Fruit fly (Drosophila melanogaster) whole organism, embryonic: Measurements from ENCODE around the gene Neurl4.

Source experiments
- B-H2 ChIP-seq: fragments of 200-800 bp; sonication (Bioruptor generic); optimal IDR thresholded peaks from 2 replicates; lab custom pipeline; 2018; ENCODE audit warnings: missing biosample characterization, mild to moderate bottlenecking, missing genetic modification characterization
- CG10366 ChIP-seq: fragments of 200-800 bp; sonication (Bioruptor generic); IDR thresholded peaks from 2 replicates; pipeline ENCODE4 v1.3.6; 2022; ENCODE audit warnings: missing biosample characterization, missing genetic modification characterization
- CG10654 ChIP-seq: fragments of 200-800 bp; sonication (Bioruptor generic); optimal IDR thresholded peaks from 2 replicates; lab custom pipeline; 2016; ENCODE audit warnings: missing biosample characterization, missing genetic modification characterization
- CG10959 ChIP-seq: fragments of 200-800 bp; sonication (Bioruptor generic); IDR thresholded peaks from 2 replicates; pipeline ENCODE4 v1.3.6; 2022; ENCODE audit warnings: missing biosample characterization, missing genetic modification characterization
- CG12769 ChIP-seq: fragments of 200-800 bp; sonication (Bioruptor generic); optimal IDR thresholded peaks from 2 replicates; lab custom pipeline; 2019; ENCODE audit warnings: missing biosample characterization, mild to moderate bottlenecking, missing genetic modification characterization, moderate library complexity
- CG13123 ChIP-seq: fragments of 200-800 bp; sonication (Bioruptor generic); optimal IDR thresholded peaks from 2 replicates; lab custom pipeline; 2016; ENCODE audit warnings: missing biosample characterization, missing genetic modification characterization
- CG13894 ChIP-seq: fragments of 200-800 bp; sonication (Bioruptor generic); optimal IDR thresholded peaks from 3 replicates; lab custom pipeline; 2018; ENCODE audit warnings: missing biosample characterization, mild to moderate bottlenecking, missing genetic modification characterization, moderate library complexity
- CG15479 ChIP-seq: fragments of 200-800 bp; sonication (Bioruptor generic); optimal IDR thresholded peaks from 3 replicates; lab custom pipeline; 2019; ENCODE audit warnings: missing biosample characterization, mild to moderate bottlenecking, missing genetic modification characterization, moderate library complexity
- CG17361 ChIP-seq: fragments of 200-800 bp; sonication (Bioruptor generic); IDR thresholded peaks from 3 replicates; pipeline ENCODE4 v1.3.6; 2022; ENCODE audit warnings: missing biosample characterization, missing genetic modification characterization
- CG2889 ChIP-seq: fragments of 200-800 bp; sonication (Bioruptor generic); IDR thresholded peaks from 3 replicates; pipeline ENCODE4 v1.3.6; 2022; ENCODE audit warnings: missing biosample characterization, missing genetic modification characterization
- CG33213 ChIP-seq: fragments of 200-800 bp; sonication (Bioruptor generic); optimal IDR thresholded peaks from 3 replicates; lab custom pipeline; 2016; ENCODE audit warnings: missing biosample characterization, missing genetic modification characterization
- CG4282 ChIP-seq: fragments of 200-800 bp; sonication (Bioruptor generic); optimal IDR thresholded peaks from 2 replicates; lab custom pipeline; 2016; ENCODE audit warnings: missing biosample characterization, missing genetic modification characterization
- CG5180 ChIP-seq: fragments of 200-800 bp; sonication (Bioruptor generic); optimal IDR thresholded peaks from 3 replicates; lab custom pipeline; 2017; ENCODE audit warnings: missing biosample characterization, missing genetic modification characterization, mild to moderate bottlenecking, moderate library complexity, missing genetic modification reagents
- CG6272 ChIP-seq: fragments of 200-800 bp; sonication (Bioruptor generic); IDR thresholded peaks from 2 replicates; pipeline ENCODE4 v1.3.6; 2022; ENCODE audit warnings: missing biosample characterization, missing genetic modification characterization
- CG7745 ChIP-seq: fragments of 200-800 bp; sonication (Bioruptor generic); optimal IDR thresholded peaks from 2 replicates; lab custom pipeline; 2018; ENCODE audit warnings: missing biosample characterization, mild to moderate bottlenecking, missing genetic modification characterization, moderate library complexity
- CG8089 ChIP-seq: fragments of 200-800 bp; sonication (Bioruptor generic); optimal IDR thresholded peaks from 3 replicates; lab custom pipeline; 2016; ENCODE audit warnings: missing biosample characterization, missing genetic modification characterization
- CG8281 ChIP-seq: fragments of 200-800 bp; sonication (Bioruptor generic); optimal IDR thresholded peaks from 2 replicates; lab custom pipeline; 2018; ENCODE audit warnings: missing biosample characterization, mild to moderate bottlenecking, missing genetic modification characterization, moderate library complexity
- CG9932 ChIP-seq: fragments of 200-800 bp; sonication (Bioruptor generic); IDR thresholded peaks from 2 replicates; pipeline ENCODE4 v1.3.6; 2022; ENCODE audit warnings: missing biosample characterization, missing genetic modification characterization
- Deaf1 ChIP-seq: fragments of 200-800 bp; optimal IDR thresholded peaks from 3 replicates; lab custom pipeline; 2019; ENCODE audit warnings: missing biosample characterization, mild to moderate bottlenecking, missing genetic modification characterization, moderate library complexity
- Dll ChIP-seq: fragments of 200-800 bp; sonication (Bioruptor generic); IDR thresholded peaks from 4 replicates; pipeline ENCODE4 v1.3.6; 2022; ENCODE audit warnings: missing biosample characterization, missing genetic modification characterization; ENCODE audit not compliant: partially characterized antibody
- Eip74EF ChIP-seq, 2 experiments: fragments of 200-800 bp in 1 of 2; fragments of >200 bp in 1 of 2; sonication (Bioruptor generic) in 1 of 2; optimal IDR thresholded peaks; 2 replicates each; lab custom pipeline; 2017 to 2019; ENCODE audit warnings: missing biosample characterization in 2 of 2, missing genetic modification characterization in 2 of 2, mild to moderate bottlenecking in 1 of 2, moderate library complexity in 1 of 2
- H15 ChIP-seq: fragments of 200-800 bp; sonication (Bioruptor generic); IDR thresholded peaks from 3 replicates; pipeline ENCODE4 v1.3.6; 2022; ENCODE audit warnings: missing biosample characterization, missing genetic modification characterization
- HHEX ChIP-seq: fragments of 200-800 bp; sonication (Bioruptor generic); optimal IDR thresholded peaks from 3 replicates; lab custom pipeline; 2017; ENCODE audit warnings: missing biosample characterization, mild to moderate bottlenecking, missing genetic modification characterization, missing genetic modification reagents
- Jarid2 ChIP-seq: fragments of 200-800 bp; sonication (Bioruptor generic); optimal IDR thresholded peaks from 3 replicates; lab custom pipeline; 2017; ENCODE audit warnings: mild to moderate bottlenecking, missing biosample characterization, missing genetic modification reagents, missing genetic modification characterization
- Rfx ChIP-seq: fragments of 200-800 bp; sonication (Bioruptor generic); IDR thresholded peaks from 2 replicates; pipeline ENCODE4 v1.3.6; 2022; ENCODE audit warnings: missing biosample characterization, missing genetic modification characterization
- Trl ChIP-seq, 3 experiments: fragments of >200 bp in 2 of 3; fragments of 200-800 bp in 1 of 3; sonication (Bioruptor generic) in 1 of 3; optimal IDR thresholded peaks; 2 replicates in 1 of 3; 3 replicates in 2 of 3; lab custom pipeline; 2016 to 2017; ENCODE audit warnings: missing biosample characterization in 1 of 3, missing genetic modification characterization in 1 of 3
- Vsx1 ChIP-seq: fragments of 200-800 bp; sonication (Bioruptor generic); optimal IDR thresholded peaks from 2 replicates; lab custom pipeline; 2017; ENCODE audit warnings: missing biosample characterization, mild to moderate bottlenecking, missing genetic modification characterization, missing genetic modification reagents
- Xbp1 ChIP-seq: fragments of 200-800 bp; sonication (Bioruptor generic); optimal IDR thresholded peaks from 3 replicates; lab custom pipeline; 2016; ENCODE audit warnings: missing biosample characterization, mild to moderate bottlenecking, missing genetic modification characterization
- bab2 ChIP-seq: fragments of 200-800 bp; sonication (Bioruptor generic); optimal IDR thresholded peaks from 2 replicates; lab custom pipeline; 2016; ENCODE audit warnings: missing biosample characterization, missing genetic modification characterization
- btn ChIP-seq: fragments of 200-800 bp; sonication (Bioruptor generic); optimal IDR thresholded peaks from 2 replicates; lab custom pipeline; 2016; ENCODE audit warnings: missing biosample characterization, missing genetic modification characterization
- crc ChIP-seq: fragments of 200-800 bp; sonication (Bioruptor generic); optimal IDR thresholded peaks from 2 replicates; lab custom pipeline; 2016; ENCODE audit warnings: missing biosample characterization, missing genetic modification characterization
- fru ChIP-seq: fragments of >200 bp; optimal IDR thresholded peaks from 2 replicates; lab custom pipeline; 2017
- ftz-f1 ChIP-seq: fragments of 200-800 bp; sonication (Bioruptor generic); optimal IDR thresholded peaks from 2 replicates; lab custom pipeline; 2016; ENCODE audit warnings: missing biosample characterization, missing genetic modification characterization
- gro ChIP-seq: fragments of 200-800 bp; sonication (Bioruptor generic); optimal IDR thresholded peaks from 2 replicates; lab custom pipeline; 2016; ENCODE audit warnings: missing biosample characterization, missing genetic modification characterization
- kah ChIP-seq: fragments of 200-800 bp; sonication (Bioruptor generic); optimal IDR thresholded peaks from 2 replicates; lab custom pipeline; 2018; ENCODE audit warnings: missing biosample characterization, mild to moderate bottlenecking, missing genetic modification characterization
- lbe ChIP-seq: fragments of 200-800 bp; sonication (Bioruptor generic); optimal IDR thresholded peaks from 2 replicates; lab custom pipeline; 2016; ENCODE audit warnings: missing biosample characterization, mild to moderate bottlenecking, missing genetic modification characterization
- luna ChIP-seq: fragments of 200-800 bp; sonication (Bioruptor generic); optimal IDR thresholded peaks from 2 replicates; lab custom pipeline; 2016; ENCODE audit warnings: missing biosample characterization, missing genetic modification characterization
- nmo ChIP-seq: fragments of 200-800 bp; sonication (Bioruptor generic); optimal IDR thresholded peaks from 2 replicates; lab custom pipeline; 2018; ENCODE audit warnings: missing biosample characterization, mild to moderate bottlenecking, missing genetic modification characterization, moderate library complexity
- org-1 ChIP-seq: fragments of 200-800 bp; sonication (Bioruptor generic); optimal IDR thresholded peaks from 2 replicates; lab custom pipeline; 2017; ENCODE audit warnings: missing biosample characterization, missing genetic modification characterization
- otp ChIP-seq: fragments of 200-800 bp; sonication (Bioruptor generic); IDR thresholded peaks from 3 replicates; pipeline ENCODE4, ENCODE4 v1.3.6; 2022; ENCODE audit warnings: missing biosample characterization, missing genetic modification characterization
- p53 ChIP-seq: fragments of 200-800 bp; sonication (Bioruptor generic); optimal IDR thresholded peaks from 2 replicates; lab custom pipeline; 2016; ENCODE audit warnings: missing biosample characterization, missing genetic modification characterization
- pros ChIP-seq: fragments of 200-800 bp; sonication (Bioruptor generic); optimal IDR thresholded peaks from 3 replicates; lab custom pipeline; 2019; ENCODE audit warnings: missing biosample characterization, mild to moderate bottlenecking, missing genetic modification characterization, moderate library complexity
- sd ChIP-seq: fragments of 200-800 bp; sonication (Bioruptor generic); optimal IDR thresholded peaks from 3 replicates; lab custom pipeline; 2018; ENCODE audit warnings: missing biosample characterization, mild to moderate bottlenecking, missing genetic modification characterization, moderate library complexity
- tgo ChIP-seq: fragments of 200-800 bp; sonication (Bioruptor generic); IDR thresholded peaks from 3 replicates; pipeline ENCODE4 v1.3.6; 2022; ENCODE audit warnings: missing biosample characterization, missing genetic modification characterization
- toy ChIP-seq: fragments of 200-800 bp; sonication (Bioruptor generic); IDR thresholded peaks from 2 replicates; pipeline ENCODE4 v1.3.6; 2022; ENCODE audit warnings: missing biosample characterization, missing genetic modification characterization
- vvl ChIP-seq: fragments of 200-800 bp; sonication (Bioruptor generic); IDR thresholded peaks from 2 replicates; pipeline ENCODE4 v1.3.6; 2022; ENCODE audit warnings: missing biosample characterization, missing genetic modification characterization
- zen ChIP-seq: fragments of 200-800 bp; sonication (Bioruptor generic); optimal IDR thresholded peaks from 3 replicates; lab custom pipeline; 2018; ENCODE audit warnings: missing biosample characterization, mild to moderate bottlenecking, missing genetic modification characterization, moderate library complexity

Gene Neurl4

dm6 chr3L:14056816-14057215 lies 7.1 kb upstream of the Neurl4 start (continued):
- TF ChIP-seq luna (GFP tag; lab: Kevin White, UChicago) (no peak), CG9932 (GFP tag; lab: Robert Waterston, UW) (0 out of 2 replicates have a peak, but pooled peaks have one; percentile 25), Rfx (GFP tag; lab: Robert Waterston, UW) (0 out of 2 replicates have a peak, but pooled peaks have one; percentile 15), Deaf1 (tag; lab: Kevin White, UChicago) (no peak), CG8089 (GFP tag; lab: Kevin White, UChicago) (no peak)

dm6 chr3L:14055815-14056516 lies 6.3 kb upstream of the Neurl4 start:
- TF ChIP-seq tgo (GFP tag; lab: Robert Waterston, UW) (no peak), CG33213 (GFP tag; lab: Kevin White, UChicago) (no peak), CG10654 (GFP tag; lab: Kevin White, UChicago) (no peak), Trl (optimal IDR thresholded peaks at IDR 0.05; lab: Kevin White, UChicago) (peak in 1 of 2 experiments; percentile 1), Trl (GFP tag; optimal IDR thresholded peaks at IDR 0.05; lab: Kevin White, UChicago) (no peak), Vsx1 (GFP tag; lab: Kevin White, UChicago) (peak; percentile 3), bab2 (GFP tag; lab: Kevin White, UChicago) (no peak), CG8281 (tag; lab: Kevin White, UChicago) (peak; percentile 79), otp (GFP tag; lab: Robert Waterston, UW) (0 out of 3 replicates have a peak, but pooled peaks have one; percentile 24), CG7745 (tag; lab: Kevin White, UChicago) (no peak), fru (no peak), org-1 (GFP tag; lab: Kevin White, UChicago) (no peak), CG12769 (peak; percentile 69), kah (GFP tag; lab: Kevin White, UChicago) (no peak), btn (GFP tag; lab: Kevin White, UChicago) (no peak), CG15479 (GFP tag; lab: Kevin White, UChicago) (peak; percentile 70), pros (GFP tag; lab: Kevin White, UChicago) (peak; percentile 58), Xbp1 (GFP tag; lab: Kevin White, UChicago) (no peak), CG13894 (tag; lab: Kevin White, UChicago) (peak; percentile 64), HHEX (GFP tag; lab: Kevin White, UChicago) (no peak), gro (GFP tag; lab: Kevin White, UChicago) (peak; percentile 22), CG13123 (GFP tag; lab: Kevin White, UChicago) (no peak), ftz-f1 (GFP tag; lab: Kevin White, UChicago) (peak; percentile 70), CG2889 (GFP tag; lab: Robert Waterston, UW) (no peak), vvl (peak; percentile 62), CG6272 (GFP tag; lab: Robert Waterston, UW) (no peak), CG17361 (no peak), toy (GFP tag; lab: Robert Waterston, UW) (no peak), sd (tag; lab: Kevin White, UChicago) (peak; percentile 36), CG10959 (GFP tag; lab: Robert Waterston, UW) (no peak), Rfx (GFP tag; lab: Robert Waterston, UW) (0 out of 2 replicates have a peak, but pooled peaks have one; percentile 13), CG5180 (GFP tag; lab: Kevin White, UChicago) (no peak), Dll (GFP tag; lab: Robert Waterston, UW) (peak; percentile 19; the same call in 1 of the 4 replicates), p53 (GFP tag; lab: Kevin White, UChicago) (no peak), H15 (no peak), Eip74EF (GFP tag; optimal IDR thresholded peaks at IDR 0.05; lab: Kevin White, UChicago) (no peak), zen (tag; lab: Kevin White, UChicago) (peak; percentile 0), CG10366 (GFP tag; lab: Robert Waterston, UW) (no peak), nmo (no peak), B-H2 (GFP tag; lab: Kevin White, UChicago) (peak; percentile 40), CG4282 (GFP tag; lab: Kevin White, UChicago) (no peak), Jarid2 (GFP tag; lab: Kevin White, UChicago) (no peak), lbe (peak; percentile 2), crc (GFP tag; lab: Kevin White, UChicago) (no peak)
